Worm (Caenorhabditis elegans) whole organism, L2 larva: Measurements from ENCODE around the gene srbc-13.

Experiments
- R02D3.7 ChIP-seq: fragments of 150-350 bp; optimal IDR thresholded peaks from 2 replicates; lab custom pipeline; 2014; ENCODE audit warnings: missing biosample characterization, missing genetic modification characterization
- blmp-1 ChIP-seq: sonication (generic microtip); optimal IDR thresholded peaks from 2 replicates; lab custom pipeline; 2017; ENCODE audit warnings: missing genetic modification characterization, mild to moderate bottlenecking, missing compliant biosample characterization, antibody characterized with exemption, moderate library complexity; ENCODE audit not compliant: insufficient read depth
- ceh-16 ChIP-seq: fragments of 150-350 bp; optimal IDR thresholded peaks from 2 replicates; lab custom pipeline; 2014; ENCODE audit warnings: missing biosample characterization, missing genetic modification characterization
- fos-1 ChIP-seq: fragments of 150-350 bp; optimal IDR thresholded peaks from 2 replicates; lab custom pipeline; 2014; ENCODE audit warnings: missing biosample characterization, missing genetic modification characterization
- nhr-237 ChIP-seq: fragments of 150-350 bp; optimal IDR thresholded peaks from 2 replicates; lab custom pipeline; 2014; ENCODE audit warnings: missing biosample characterization, missing genetic modification characterization
- nhr-25 ChIP-seq: fragments of 150-350 bp; sonication (generic microtip); optimal IDR thresholded peaks from 3 replicates; lab custom pipeline; 2014; ENCODE audit warnings: missing biosample characterization, missing genetic modification characterization
- unc-55 ChIP-seq: fragments of 150-350 bp; sonication (generic microtip); optimal IDR thresholded peaks from 3 replicates; lab custom pipeline; 2014; ENCODE audit warnings: missing biosample characterization, missing genetic modification reagents, missing genetic modification characterization

- TF ChIP-seq nhr-237 (tag; lab: Kevin White, UChicago) (no peak), ceh-16 (tag; lab: Kevin White, UChicago) (no peak), R02D3.7 (tag; lab: Kevin White, UChicago) (no peak), nhr-25 (tag; lab: Kevin White, UChicago) (no peak), blmp-1 (tag; lab: Kevin White, UChicago) (no peak), fos-1 (tag; lab: Kevin White, UChicago) (no peak), unc-55 (GFP tag; lab: Kevin White, UChicago) (no peak)
Observed at ce11 chrV:800271-800670, 47.4 kb upstream of the srbc-13 start.
